Worm (Caenorhabditis elegans): ENCODE measurements around the gene chil-5.

The chil-5 gene

ce11 chrII:9880826-9881225 is 21.4 kb upstream of the chil-5 start, which contains the start of gene C08H9.15:
TSS of gene C08H9.15 (plus strand) at chrII:9881193.
- no peak for TF ChIP-seq ceh-45 (GFP tag; IDR thresholded peaks at IDR 0.05)

ce11 chrII:9879815-9880214 is 20.3 kb upstream of the chil-5 start:
- TF ChIP-seq hlh-8 (tag; optimal IDR thresholded peaks at IDR 0.05) (no peak), nhr-232 (tag; optimal IDR thresholded peaks at IDR 0.05) (no peak), pha-2 (tag; optimal IDR thresholded peaks at IDR 0.05) (no peak), lin-11 (tag; optimal IDR thresholded peaks at IDR 0.05) (no peak), sdc-2 (tag; optimal IDR thresholded peaks at IDR 0.05) (no peak), ahr-1 (tag; optimal IDR thresholded peaks at IDR 0.05) (no peak), syd-9 (tag; optimal IDR thresholded peaks at IDR 0.05) (no peak)

- TF ChIP-seq sox-4 (tag; optimal IDR thresholded peaks at IDR 0.05) (no peak), dve-1 (tag; optimal IDR thresholded peaks at IDR 0.05) (no peak), che-1 (tag; optimal IDR thresholded peaks at IDR 0.05) (no peak), pros-1 (tag; optimal IDR thresholded peaks at IDR 0.05) (no peak), Y22D7AL.16 (tag; optimal IDR thresholded peaks at IDR 0.05) (no peak), pat-9 (tag; optimal IDR thresholded peaks at IDR 0.05) (no peak), ceh-6 (GFP tag; optimal IDR thresholded peaks at IDR 0.05) (no peak), ceh-22 (tag; optimal IDR thresholded peaks at IDR 0.05) (no peak), ceh-24 (tag; optimal IDR thresholded peaks at IDR 0.05) (no peak), pha-4 (tag; optimal IDR thresholded peaks at IDR 0.05) (no peak), syd-9 (tag; optimal IDR thresholded peaks at IDR 0.05) (no peak), nfya-1 (tag; optimal IDR thresholded peaks at IDR 0.05) (no peak), rnt-1 (tag; optimal IDR thresholded peaks at IDR 0.05) (no peak), ceh-9 (tag; optimal IDR thresholded peaks at IDR 0.05) (no peak), tbx-7 (tag; optimal IDR thresholded peaks at IDR 0.05) (no peak)
Observed at ce11 chrII:9874508-9875229, 15.2 kb upstream of the chil-5 start, which contains the start of the genes chil-2 and ctsa-3.2. TSS of gene chil-2 (minus strand) at chrII:9874608. TSS of gene ctsa-3.2 (plus strand) at chrII:9875179.

- TF ChIP-seq C08G9.2 (tag; optimal IDR thresholded peaks at IDR 0.05) (no peak), ceh-34 (tag; optimal IDR thresholded peaks at IDR 0.05) (no peak)
Observed at ce11 chrII:9872961-9873360, 13.5 kb upstream of the chil-5 start, which contains the start of gene chil-8. TSS of gene chil-8 (minus strand) at chrII:9873061.

- TF ChIP-seq dmd-4 (tag; optimal IDR thresholded peaks at IDR 0.05; ENCODE audit: borderline replicate concordance) (no peak), lim-6 (tag; optimal IDR thresholded peaks at IDR 0.05) (no peak), pha-4 (tag; optimal IDR thresholded peaks at IDR 0.05) (no peak), K09A11.1 (tag; optimal IDR thresholded peaks at IDR 0.05; ENCODE audit: insufficient read depth) (no peak), ceh-19 (GFP tag; optimal IDR thresholded peaks at IDR 0.05) (no peak), ttx-3 (tag; optimal IDR thresholded peaks at IDR 0.05) (no peak), ceh-22 (tag; optimal IDR thresholded peaks at IDR 0.05) (no peak), rnt-1 (tag; optimal IDR thresholded peaks at IDR 0.05) (no peak), sdc-2 (tag; optimal IDR thresholded peaks at IDR 0.05) (no peak), eyg-1 (tag; optimal IDR thresholded peaks at IDR 0.05) (no peak), ceh-45 (GFP tag; IDR thresholded peaks at IDR 0.05) (no peak), dve-1 (tag; optimal IDR thresholded peaks at IDR 0.05) (no peak), fkh-10 (GFP tag; optimal IDR thresholded peaks at IDR 0.05) (no peak), zip-5 (tag; optimal IDR thresholded peaks at IDR 0.05) (no peak), sox-2 (GFP tag; IDR thresholded peaks at IDR 0.05) (no peak)
Observed at ce11 chrII:9871061-9871460, 11.6 kb upstream of the chil-5 start, which contains the start of gene chil-7. TSS of gene chil-7 (minus strand) at chrII:9871172.

All from whole organism, late embryonic.